Worm (Caenorhabditis elegans) whole organism, L4 larva: Measurements from ENCODE around the gene W07G4.5.
A peak's percentile ranks its signal among the peaks of the same experiment; 100 is the strongest.

Source experiments
- T20F7.1 ChIP-seq: fragments of 200-800 bp; sonication (Bioruptor generic); optimal IDR thresholded peaks from 2 replicates; lab custom pipeline; 2018; ENCODE audit warnings: mild to moderate bottlenecking, missing genetic modification characterization, missing compliant biosample characterization
- Y48G9A.11 ChIP-seq: fragments of 200-800 bp; sonication (Bioruptor generic); IDR thresholded peaks from 2 replicates; pipeline ENCODE4 v1.3.6; 2022; ENCODE audit warnings: missing genetic modification reagents, missing genetic modification characterization, missing compliant biosample characterization
- ZK337.2 ChIP-seq: fragments of 200-800 bp; sonication (Bioruptor generic); IDR thresholded peaks from 2 replicates; pipeline ENCODE4 v1.3.6; 2022; ENCODE audit warnings: missing genetic modification reagents, missing genetic modification characterization, missing compliant biosample characterization
- ZK546.5 ChIP-seq, 2 experiments: sonication (generic microtip); optimal IDR thresholded peaks; 2 replicates each; lab custom pipeline; 2017; ENCODE audit warnings: missing biosample characterization in 2 of 2, missing genetic modification characterization in 2 of 2
- aha-1 ChIP-seq: fragments of 150-350 bp; peaks from one replicate; lab custom pipeline; 2014; ENCODE audit warnings: missing biosample characterization, missing genetic modification characterization
- ama-1 ChIP-seq: fragments of 150-350 bp; optimal IDR thresholded peaks from 2 replicates; lab custom pipeline; 2014; ENCODE audit warnings: inconsistent platforms, mixed read lengths
- ces-1 ChIP-seq: fragments of 150-350 bp; sonication (generic microtip); optimal IDR thresholded peaks from 4 replicates; lab custom pipeline; 2014; ENCODE audit warnings: missing biosample characterization, missing genetic modification reagents, missing genetic modification characterization
- ctbp-1 ChIP-seq: fragments of 200-800 bp; sonication (Bioruptor generic); IDR thresholded peaks from 2 replicates; pipeline ENCODE4 v1.3.6; 2022; ENCODE audit warnings: missing genetic modification reagents, missing genetic modification characterization, missing compliant biosample characterization
- daf-12 ChIP-seq: fragments of 150-350 bp; optimal IDR thresholded peaks from 2 replicates; lab custom pipeline; 2014; ENCODE audit warnings: missing biosample characterization, missing genetic modification reagents, missing genetic modification characterization
- daf-16 ChIP-seq, 3 experiments: sonication (generic microtip); optimal IDR thresholded peaks; 2 replicates each; lab custom pipeline; 2016 to 2017; ENCODE audit warnings: missing genetic modification characterization in 3 of 3, missing genetic modification reagents in 3 of 3, mild to moderate bottlenecking in 2 of 3, missing compliant biosample characterization in 2 of 3, missing biosample characterization in 1 of 3, moderate library complexity in 1 of 3
- duxl-1 ChIP-seq: sonication (generic microtip); optimal IDR thresholded peaks from 2 replicates; lab custom pipeline; 2016; ENCODE audit warnings: mild to moderate bottlenecking, missing genetic modification characterization, moderate library complexity, missing compliant biosample characterization; ENCODE audit not compliant: poor library complexity
- fos-1 ChIP-seq: fragments of 150-350 bp; optimal IDR thresholded peaks from 2 replicates; lab custom pipeline; 2014; ENCODE audit warnings: missing biosample characterization, missing genetic modification characterization
- hlh-11 ChIP-seq: fragments of 200-800 bp; sonication (Bioruptor generic); optimal IDR thresholded peaks from 2 replicates; lab custom pipeline; 2018; ENCODE audit warnings: mild to moderate bottlenecking, missing genetic modification characterization, missing compliant biosample characterization
- hlh-30 ChIP-seq: sonication (generic microtip); optimal IDR thresholded peaks from 2 replicates; lab custom pipeline; 2017; ENCODE audit warnings: antibody characterized with exemption, mild to moderate bottlenecking, missing genetic modification characterization, missing compliant biosample characterization; ENCODE audit not compliant: insufficient read depth
- lin-13 ChIP-seq: fragments of 150-350 bp; optimal IDR thresholded peaks from 2 replicates; lab custom pipeline; 2014; ENCODE audit warnings: missing biosample characterization, missing genetic modification reagents, missing genetic modification characterization
- lin-15B ChIP-seq: fragments of 150-350 bp; sonication (generic microtip); optimal IDR thresholded peaks from 3 replicates; lab custom pipeline; 2014; ENCODE audit warnings: missing biosample characterization, missing genetic modification characterization
- lin-29 ChIP-seq: fragments of 200-800 bp; sonication (Bioruptor generic); IDR thresholded peaks from 2 replicates; pipeline ENCODE4 v1.3.6; 2022; ENCODE audit warnings: missing genetic modification reagents, missing genetic modification characterization, missing compliant biosample characterization
- lin-38 ChIP-seq: fragments of 200-800 bp; sonication (Bioruptor generic); IDR thresholded peaks from 2 replicates; pipeline ENCODE4 v1.3.6; 2022; ENCODE audit warnings: missing genetic modification reagents, missing genetic modification characterization, missing compliant biosample characterization
- mep-1 ChIP-seq: fragments of 150-350 bp; sonication (generic microtip); optimal IDR thresholded peaks from 3 replicates; lab custom pipeline; 2014; ENCODE audit warnings: missing biosample characterization, missing genetic modification characterization
- nhr-10 ChIP-seq: fragments of 150-350 bp; optimal IDR thresholded peaks from 2 replicates; lab custom pipeline; 2014; ENCODE audit warnings: missing biosample characterization, missing genetic modification characterization
- nhr-102 ChIP-seq: sonication (generic microtip); optimal IDR thresholded peaks from 2 replicates; lab custom pipeline; 2016; ENCODE audit warnings: mild to moderate bottlenecking, missing genetic modification characterization, moderate library complexity, missing compliant biosample characterization
- nhr-11 ChIP-seq: fragments of 150-350 bp; optimal IDR thresholded peaks from 2 replicates; lab custom pipeline; 2014; ENCODE audit warnings: missing biosample characterization, missing genetic modification characterization
- nhr-111 ChIP-seq: fragments of 200-800 bp; sonication (Bioruptor generic); optimal IDR thresholded peaks from 2 replicates; lab custom pipeline; 2018; ENCODE audit warnings: mild to moderate bottlenecking, missing genetic modification characterization, missing compliant biosample characterization
- nhr-237 ChIP-seq: sonication (generic microtip); optimal IDR thresholded peaks from 2 replicates; lab custom pipeline; 2017; ENCODE audit warnings: missing biosample characterization, missing genetic modification characterization
- nhr-77 ChIP-seq: fragments of 150-350 bp; optimal IDR thresholded peaks from 2 replicates; lab custom pipeline; 2014; ENCODE audit warnings: missing biosample characterization, missing genetic modification characterization
- pha-4 ChIP-seq, 2 experiments: fragments of 150-350 bp in 1 of 2; fragments of 200-800 bp in 1 of 2; sonication (Bioruptor generic) in 1 of 2; IDR thresholded peaks in 1 of 2; optimal IDR thresholded peaks in 1 of 2; 2 replicates each; pipeline versions ENCODE4 v1.3.6 to Lab custom; 2014 to 2022; ENCODE audit warnings: missing genetic modification characterization in 2 of 2, missing genetic modification reagents in 2 of 2, missing biosample characterization in 1 of 2, missing compliant biosample characterization in 1 of 2
- snpc-1.2 ChIP-seq: fragments of 200-800 bp; sonication (Bioruptor generic); IDR thresholded peaks from 2 replicates; pipeline ENCODE4 v1.3.6; 2022; ENCODE audit warnings: missing genetic modification reagents, missing genetic modification characterization, missing compliant biosample characterization
- spr-3 ChIP-seq: fragments of 200-800 bp; sonication (Bioruptor generic); optimal IDR thresholded peaks from 2 replicates; lab custom pipeline; 2018; ENCODE audit warnings: mild to moderate bottlenecking, missing genetic modification characterization, missing compliant biosample characterization
- tra-1 ChIP-seq: fragments of 200-800 bp; sonication (Bioruptor generic); IDR thresholded peaks from 2 replicates; pipeline ENCODE4 v1.3.6; 2022; ENCODE audit warnings: missing genetic modification reagents, missing genetic modification characterization, missing compliant biosample characterization
- unc-130 ChIP-seq: sonication (generic microtip); optimal IDR thresholded peaks from 2 replicates; lab custom pipeline; 2016; ENCODE audit warnings: missing genetic modification reagents, missing genetic modification characterization, missing compliant biosample characterization
- unc-62 ChIP-seq, 3 experiments: fragments of 150-350 bp in 1 of 3; sonication (generic microtip); optimal IDR thresholded peaks in 2 of 3; peaks in 1 of 3; 1 replicate in 1 of 3; 2 replicates in 2 of 3; lab custom pipeline; 2014 to 2017; ENCODE audit warnings: missing biosample characterization in 3 of 3, missing genetic modification characterization in 3 of 3, missing genetic modification reagents in 3 of 3, missing genotype in 1 of 3
- zag-1 ChIP-seq: fragments of 150-350 bp; optimal IDR thresholded peaks from 2 replicates; lab custom pipeline; 2014; ENCODE audit warnings: missing biosample characterization, missing genetic modification characterization
- ztf-11 ChIP-seq: fragments of 150-350 bp; optimal IDR thresholded peaks from 2 replicates; lab custom pipeline; 2014; ENCODE audit warnings: missing biosample characterization, missing genetic modification characterization
- ztf-7 ChIP-seq: fragments of 150-350 bp; optimal IDR thresholded peaks from 2 replicates; lab custom pipeline; 2014; ENCODE audit warnings: missing biosample characterization, missing genetic modification characterization

Gene W07G4.5

ce11 chrV:13085917-13086552 is 38.3 kb downstream of the W07G4.5 start (continued):
- TF ChIP-seq ZK546.5 (tag; optimal IDR thresholded peaks at IDR 0.05; lab: Kevin White, UChicago) (no peak), unc-62 (GFP tag; optimal IDR thresholded peaks at IDR 0.05 in 1 of 2; lab: Kevin White, UChicago) (peak in 1 of 2 experiments; percentile 98), unc-62 (tag; optimal IDR thresholded peaks at IDR 0.05; lab: Kevin White, UChicago) (no peak), hlh-30 (peak; percentile 71), fos-1 (no peak)

DNA sequence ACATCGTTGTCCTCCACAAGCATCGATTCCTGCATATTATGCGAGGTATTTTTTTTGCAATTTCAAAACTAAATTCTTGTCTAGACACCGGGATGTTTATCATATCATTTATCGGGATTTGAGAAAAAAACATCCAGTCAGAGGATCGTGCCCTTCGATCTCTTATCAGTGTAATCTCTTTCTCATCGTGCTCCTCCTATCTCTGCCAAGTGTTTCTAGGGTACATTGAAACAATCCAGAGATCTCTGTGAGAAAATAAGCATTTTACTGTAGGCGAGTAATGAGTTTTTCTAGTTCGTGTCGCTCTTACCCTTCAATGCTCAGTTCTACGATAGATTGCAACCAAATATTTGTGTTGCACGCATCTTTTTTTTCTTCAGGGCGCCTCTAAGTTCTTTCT is 40.7 kb downstream of the W07G4.5 start:
- TF ChIP-seq lin-38 (GFP tag; lab: Robert Waterston, UW) = peak; percentile 19
- TF ChIP-seq ctbp-1 (GFP tag; lab: Robert Waterston, UW) = peak; percentile 26; the same call in 1 of the 2 replicates
- TF ChIP-seq daf-16 (GFP tag; optimal IDR thresholded peaks at IDR 0.05; lab: Kevin White, UChicago) = peak in 1 of 2 experiments; percentile 56
- TF ChIP-seq daf-16 (tag; optimal IDR thresholded peaks at IDR 0.05; lab: Kevin White, UChicago) = no peak
- no peak for TF ChIP-seq nhr-237 (tag; lab: Kevin White, UChicago)
- no peak for TF ChIP-seq nhr-11 (tag; lab: Kevin White, UChicago)
- TF ChIP-seq nhr-10 = no peak

DNA sequence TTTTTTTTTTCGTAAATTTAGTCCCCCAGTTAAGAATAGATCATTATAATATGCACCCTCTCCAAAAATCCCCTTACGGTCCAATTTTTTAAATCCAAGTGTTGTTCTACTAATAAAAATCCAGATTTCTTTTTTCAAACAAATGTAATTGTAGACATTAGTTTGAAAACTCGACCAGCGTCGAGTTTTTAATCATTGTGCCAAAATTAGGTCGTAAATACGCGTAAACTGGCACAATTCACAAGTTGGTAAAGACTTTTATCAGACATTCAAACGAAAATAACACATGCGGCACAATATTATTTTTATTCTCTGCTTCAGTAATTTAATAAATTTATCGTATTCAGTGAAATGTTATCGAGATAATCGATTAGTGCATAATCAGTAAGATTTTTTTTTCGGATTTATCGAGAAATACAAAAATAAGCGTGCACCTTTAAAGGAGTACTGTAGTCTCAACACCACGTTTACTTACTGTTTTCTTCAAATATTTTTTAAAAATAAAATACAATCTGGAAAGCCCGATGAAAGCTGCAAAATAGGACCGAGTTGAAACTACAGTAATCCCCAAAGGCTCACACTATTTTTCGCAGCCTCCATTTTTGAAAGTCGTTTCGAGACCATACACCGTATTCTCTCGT is 42.5 kb downstream of the W07G4.5 start, which contains the start of gene C34B4.4:
C34B4.4 (plus strand) TSS at position 276 of the 641 bp plus-strand sequence.
- TF ChIP-seq nhr-102 (tag; lab: Kevin White, UChicago) (peak; percentile 25), nhr-10 (peak; percentile 9), spr-3 (GFP tag; lab: Kevin White, UChicago) (peak; percentile 47), ces-1 (GFP tag; lab: Kevin White, UChicago) (no peak), duxl-1 (tag; lab: Kevin White, UChicago) (no peak), ZK337.2 (0 out of 2 replicates have a peak, but pooled peaks have one; percentile 42), tra-1 (GFP tag; lab: Robert Waterston, UW) (0 out of 2 replicates have a peak, but pooled peaks have one; percentile 46), mep-1 (tag; lab: Kevin White, UChicago) (peak; percentile 4), ctbp-1 (GFP tag; lab: Robert Waterston, UW) (0 out of 2 replicates have a peak, but pooled peaks have one; percentile 7), hlh-11 (tag; lab: Kevin White, UChicago) (no peak), nhr-111 (GFP tag; lab: Kevin White, UChicago) (peak; percentile 24), zag-1 (tag; lab: Kevin White, UChicago) (no peak), T20F7.1 (GFP tag; lab: Kevin White, UChicago) (peak; percentile 1), ztf-11 (tag; lab: Kevin White, UChicago) (no peak), pha-4 (GFP tag; IDR thresholded peaks at IDR 0.05; lab: Robert Waterston, UW) (no peak), pha-4 (tag; optimal IDR thresholded peaks at IDR 0.05; lab: Kevin White, UChicago) (no peak), lin-38 (GFP tag; lab: Robert Waterston, UW) (peak; percentile 31; the same call in 1 of the 2 replicates), lin-29 (no peak), ztf-7 (tag; lab: Kevin White, UChicago) (no peak), unc-62 (GFP tag; optimal IDR thresholded peaks at IDR 0.05 in 1 of 2; lab: Kevin White, UChicago) (no peak), unc-62 (tag; optimal IDR thresholded peaks at IDR 0.05; lab: Kevin White, UChicago) (no peak), aha-1 (tag; lab: Kevin White, UChicago) (peak; percentile 90), lin-13 (GFP tag; lab: Kevin White, UChicago) (no peak), ama-1 (peak; percentile 36), unc-130 (no peak), daf-12 (no peak), lin-15B (tag; lab: Kevin White, UChicago) (no peak), daf-16 (GFP tag; optimal IDR thresholded peaks at IDR 0.05; lab: Kevin White, UChicago) (no peak), daf-16 (tag; optimal IDR thresholded peaks at IDR 0.05; lab: Kevin White, UChicago) (peak; percentile 14), snpc-1.2 (GFP tag; lab: Robert Waterston, UW) (no peak), nhr-77 (no peak), Y48G9A.11 (0 out of 2 replicates have a peak, but pooled peaks have one; percentile 18)
